Fruit fly (Drosophila melanogaster) whole organism, larva: ENCODE measurements around the gene CG13126.

Experiments used
- noc ChIP-seq: fragments of 200-800 bp; sonication (Bioruptor generic); optimal IDR thresholded peaks from 3 replicates; lab custom pipeline; 2019; ENCODE audit warnings: missing biosample characterization, mild to moderate bottlenecking, missing genetic modification characterization, moderate library complexity

The CG13126 gene

DNA sequence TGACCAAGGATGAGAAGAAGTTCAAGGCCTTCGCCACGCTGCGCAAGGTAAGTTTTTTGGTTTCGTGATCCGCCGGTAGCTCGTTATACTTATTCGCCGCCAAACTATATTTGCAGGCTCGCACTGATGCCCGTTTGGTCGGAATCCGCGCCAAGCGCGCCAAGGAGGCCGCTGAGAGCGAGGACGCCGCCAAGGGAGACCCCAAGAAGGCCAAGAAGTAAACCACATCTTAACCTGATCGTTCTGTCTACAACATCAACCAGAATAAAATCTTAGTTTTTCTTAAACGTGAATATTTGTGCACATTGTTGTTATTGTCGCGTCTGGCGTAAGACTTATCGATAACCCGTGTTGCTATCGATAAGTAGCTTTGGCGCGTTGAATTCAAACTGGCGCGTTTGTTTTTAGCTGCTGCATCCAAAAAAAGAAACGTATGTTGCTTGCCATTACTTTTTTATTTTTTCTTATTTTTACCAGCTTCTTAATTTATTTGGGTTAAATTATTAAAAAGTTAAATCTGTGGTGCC, 14.3 kb upstream of the CG13126 start:
- TF ChIP-seq noc (tag; lab: Kevin White, UChicago), result no peak

DNA sequence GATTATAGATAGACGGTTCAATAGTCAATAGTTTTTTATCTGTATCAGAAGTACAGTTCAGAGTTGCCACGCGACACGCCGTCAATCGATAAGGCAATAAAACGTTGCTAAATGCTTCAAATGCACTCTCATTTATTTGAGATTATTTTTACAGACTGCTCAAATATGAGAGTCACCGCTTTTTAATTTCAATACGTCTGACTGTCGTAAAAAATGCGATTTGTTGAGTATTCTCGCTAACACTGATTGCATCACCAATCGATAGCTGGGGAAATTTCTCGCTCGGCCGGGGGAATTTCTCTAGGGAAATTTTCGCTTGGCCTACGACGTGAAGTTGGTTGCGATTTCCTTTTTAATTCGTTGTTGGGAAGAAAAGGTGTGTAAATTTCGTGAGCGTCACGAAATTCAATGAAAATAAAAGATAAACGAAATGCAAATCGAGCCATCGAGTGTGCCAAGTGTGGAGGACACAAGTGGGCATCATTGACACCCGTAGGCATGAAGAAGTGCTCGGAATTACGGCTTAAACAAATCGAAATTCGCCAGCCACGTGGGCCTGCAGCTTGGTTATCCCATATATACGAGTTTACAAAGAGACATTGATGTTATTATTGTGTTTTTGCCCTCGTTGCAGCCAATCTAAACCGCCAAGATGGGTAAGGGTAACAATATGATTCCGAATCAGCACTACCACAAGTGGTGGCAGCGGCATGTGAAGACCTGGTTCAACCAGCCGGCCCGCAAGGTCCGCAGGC, 13.2 kb upstream of the CG13126 start, which contains the start of the genes Dref and RpL13:
Gene Dref (minus strand): TSS at position 247 of the 755 bp plus-strand sequence.
Gene RpL13 (plus strand): TSS at position 331 of the 755 bp plus-strand sequence.
- TF ChIP-seq noc (tag; lab: Kevin White, UChicago), result peak; percentile 87

dm6 chr2L:9963603-9964042, 9.6 kb upstream of the CG13126 start, which contains the start of gene CG5850:
TSS of gene CG5850 (minus strand) at chr2L:9963949.
- TF ChIP-seq noc (tag; lab: Kevin White, UChicago), result no peak

DNA sequence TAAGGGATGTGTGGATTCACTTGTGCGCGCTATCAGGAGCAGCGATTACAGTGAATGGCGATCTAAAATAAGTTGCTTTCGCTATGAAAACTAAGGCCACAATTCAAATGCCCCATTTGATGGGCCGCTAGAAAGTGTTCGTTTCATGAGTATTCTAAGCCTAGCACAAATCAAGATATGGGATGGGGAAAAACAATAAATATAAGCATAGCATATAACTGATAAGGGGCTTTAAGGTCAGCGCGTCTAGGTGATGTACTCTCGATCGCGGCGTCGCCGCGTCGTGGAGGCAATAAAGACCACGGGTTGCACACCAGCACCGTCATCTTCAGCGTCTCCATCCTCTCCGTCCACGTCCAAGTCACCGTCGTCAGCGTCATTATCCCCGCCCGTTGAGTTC, 6.8 kb upstream of the CG13126 start:
- TF ChIP-seq noc (tag; lab: Kevin White, UChicago), result no peak

DNA sequence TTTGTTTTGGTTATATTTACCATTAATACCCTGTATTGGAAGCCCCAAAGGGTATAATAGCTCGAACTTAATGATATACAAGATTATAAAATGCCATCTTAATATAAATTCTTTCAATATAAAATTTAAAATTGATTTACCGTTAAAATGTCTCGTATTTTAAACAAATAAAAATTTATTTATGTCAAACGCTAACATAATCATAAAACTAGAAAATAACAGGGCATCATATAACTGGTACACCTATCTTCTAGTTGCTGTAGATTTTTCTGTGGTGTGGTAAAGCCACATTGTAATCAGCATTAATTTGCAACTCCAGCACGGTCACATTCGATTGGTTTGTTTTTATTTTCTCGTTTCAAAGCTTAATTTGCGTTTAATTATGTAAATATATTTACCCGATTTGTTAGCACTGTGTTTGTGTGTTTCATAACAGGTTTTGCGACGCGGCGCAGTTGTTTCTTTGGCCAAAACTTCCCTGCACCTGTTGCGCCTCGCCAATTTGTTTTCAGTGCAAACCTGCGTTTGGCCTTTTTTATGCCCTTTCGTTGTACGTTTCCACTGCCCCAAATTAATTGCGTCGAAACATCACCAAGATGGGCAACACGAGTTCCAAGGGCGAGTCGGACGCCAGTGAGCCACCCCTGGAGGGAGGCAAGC, 3.1 kb upstream of the CG13126 start, which contains the start of the genes CG4658 and CG5846:
Gene CG4658 (plus strand): TSS at position 140 of the 660 bp plus-strand sequence.
Gene CG5846 (minus strand): TSS at position 245 of the 660 bp plus-strand sequence.
- TF ChIP-seq noc (tag; lab: Kevin White, UChicago), result peak; percentile 93

- no peak for TF ChIP-seq noc (tag; lab: Kevin White, UChicago)
Measured at dm6 chr2L:9954696-9955095, 715 bp upstream of the CG13126 start.

- peak; percentile 80 for TF ChIP-seq noc (tag; lab: Kevin White, UChicago)
Measured at dm6 chr2L:9949178-9950062, 4.6 kb downstream of the CG13126 start.

DNA sequence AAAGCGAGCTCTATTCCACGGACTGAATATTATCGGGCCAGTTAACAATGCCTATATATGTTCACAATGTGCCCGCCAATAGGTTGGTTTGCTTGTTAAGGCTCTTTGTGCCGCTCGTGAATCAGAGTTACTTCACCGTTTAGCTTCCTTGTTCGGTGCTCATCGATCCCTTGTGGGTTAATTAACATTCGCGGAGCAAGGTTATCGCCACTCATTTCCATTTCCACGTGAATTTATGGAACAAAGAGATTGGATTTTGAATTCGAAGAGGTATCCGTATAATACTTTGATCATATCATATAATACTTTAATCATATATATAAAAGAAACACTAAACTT, 5.5 kb downstream of the CG13126 start:
- TF ChIP-seq noc (tag; lab: Kevin White, UChicago), result no peak

- TF ChIP-seq noc (tag; lab: Kevin White, UChicago), result peak; percentile 28
Measured at dm6 chr2L:9947738-9948519, 6.1 kb downstream of the CG13126 start.

dm6 chr2L:9947265-9947664, 6.7 kb downstream of the CG13126 start, which contains the start of gene CG5853:
TSS of gene CG5853 (minus strand) at chr2L:9947648.
- TF ChIP-seq noc (tag; lab: Kevin White, UChicago), result peak; percentile 56

DNA sequence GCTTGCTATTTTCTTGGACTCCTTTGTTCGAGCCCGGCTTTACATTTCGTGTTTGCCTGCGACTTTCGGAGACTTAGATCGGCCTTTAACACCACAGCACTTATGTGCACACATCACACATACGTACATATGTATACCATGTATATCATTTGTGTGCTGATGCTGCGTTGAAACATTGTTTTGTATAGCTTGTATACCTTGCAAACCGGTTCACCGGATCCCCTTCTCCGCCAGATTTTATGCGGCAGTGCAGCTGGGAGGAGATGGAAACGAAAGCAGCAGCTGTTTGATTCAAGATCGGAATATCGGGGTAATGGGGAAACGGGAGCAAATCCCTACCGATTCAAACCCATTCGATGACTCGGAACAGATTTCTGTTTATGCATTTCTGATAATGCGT, 7.9 kb downstream of the CG13126 start:
- TF ChIP-seq noc (tag; lab: Kevin White, UChicago), result no peak

dm6 chr2L:9945086-9945485, 8.9 kb downstream of the CG13126 start:
- TF ChIP-seq noc (tag; lab: Kevin White, UChicago), result no peak

- peak; percentile 61 for TF ChIP-seq noc (tag; lab: Kevin White, UChicago)
Measured at dm6 chr2L:9943521-9943920, 10.5 kb downstream of the CG13126 start.

- TF ChIP-seq noc (tag; lab: Kevin White, UChicago), result peak; percentile 43
Measured at dm6 chr2L:9938631-9939256, 15.2 kb downstream of the CG13126 start, which contains the start of the genes Datp and CG4619. TSS of gene Datp (minus strand) at chr2L:9938790. TSS of gene CG4619 (plus strand) at chr2L:9938863.
